Fruit fly (Drosophila melanogaster) whole organism, prepupa: Measurements from ENCODE around the gene CG43707.

ENCODE experiments used
- CG10631 ChIP-seq: fragments of 200-800 bp; sonication (Bioruptor generic); optimal IDR thresholded peaks from 2 replicates; lab custom pipeline; 2016; ENCODE audit warnings: missing biosample characterization, missing genetic modification characterization
- CG11294 ChIP-seq: fragments of 200-800 bp; sonication (Bioruptor generic); IDR thresholded peaks from 2 replicates; pipeline ENCODE4 v1.3.6; 2022; ENCODE audit warnings: missing biosample characterization, missing genetic modification characterization
- CG11902 ChIP-seq: fragments of 200-800 bp; sonication (Bioruptor generic); optimal IDR thresholded peaks from 3 replicates; lab custom pipeline; 2016; ENCODE audit warnings: missing biosample characterization, missing genetic modification characterization
- CG15336 ChIP-seq: fragments of 200-800 bp; sonication (Bioruptor generic); IDR thresholded peaks from 2 replicates; pipeline ENCODE4 v1.3.6; 2022; ENCODE audit warnings: missing biosample characterization, missing genetic modification characterization
- CG1621 ChIP-seq: fragments of 200-800 bp; sonication (Bioruptor generic); optimal IDR thresholded peaks from 3 replicates; lab custom pipeline; 2018; ENCODE audit warnings: missing biosample characterization, mild to moderate bottlenecking, missing genetic modification characterization
- CG16779 ChIP-seq: fragments of 200-800 bp; sonication (Bioruptor generic); optimal IDR thresholded peaks from 3 replicates; lab custom pipeline; 2017; ENCODE audit warnings: missing biosample characterization, mild to moderate bottlenecking, missing genetic modification characterization
- CG3032 ChIP-seq: fragments of 200-800 bp; optimal IDR thresholded peaks from 2 replicates; lab custom pipeline; 2019; ENCODE audit warnings: missing biosample characterization, mild to moderate bottlenecking, missing genetic modification characterization, moderate library complexity
- CG31627 ChIP-seq: fragments of 200-800 bp; sonication (Bioruptor generic); optimal IDR thresholded peaks from 3 replicates; lab custom pipeline; 2016; ENCODE audit warnings: missing biosample characterization, missing genetic modification characterization
- CG32006 ChIP-seq: fragments of 200-800 bp; sonication (Bioruptor generic); optimal IDR thresholded peaks from 3 replicates; lab custom pipeline; 2017; ENCODE audit warnings: missing biosample characterization, mild to moderate bottlenecking, missing genetic modification characterization
- CG3919 ChIP-seq: fragments of 200-800 bp; sonication (Bioruptor generic); optimal IDR thresholded peaks from 3 replicates; lab custom pipeline; 2016; ENCODE audit warnings: missing biosample characterization, missing genetic modification characterization
- CG6163 ChIP-seq: fragments of 200-800 bp; sonication (Bioruptor generic); IDR thresholded peaks from 3 replicates; pipeline ENCODE4 v1.3.6; 2022; ENCODE audit warnings: missing biosample characterization, missing genetic modification characterization
- CG6276 ChIP-seq: fragments of 200-800 bp; sonication (Bioruptor generic); optimal IDR thresholded peaks from 2 replicates; lab custom pipeline; 2017; ENCODE audit warnings: missing biosample characterization, mild to moderate bottlenecking, missing genetic modification characterization
- CG6792 ChIP-seq: fragments of 200-800 bp; sonication (Bioruptor generic); optimal IDR thresholded peaks from 3 replicates; lab custom pipeline; 2016; ENCODE audit warnings: missing biosample characterization, missing genetic modification characterization
- CG6808 ChIP-seq: fragments of 200-800 bp; sonication (Bioruptor generic); optimal IDR thresholded peaks from 3 replicates; lab custom pipeline; 2017; ENCODE audit warnings: missing biosample characterization, missing genetic modification characterization, mild to moderate bottlenecking, moderate library complexity, missing genetic modification reagents
- CG8119 ChIP-seq: fragments of 200-800 bp; sonication (Bioruptor generic); IDR thresholded peaks from 3 replicates; pipeline ENCODE4 v1.3.6; 2022; ENCODE audit warnings: missing biosample characterization, missing genetic modification characterization
- CG8319 ChIP-seq: fragments of 200-800 bp; sonication (Bioruptor generic); optimal IDR thresholded peaks from 3 replicates; lab custom pipeline; 2016; ENCODE audit warnings: missing biosample characterization, missing genetic modification characterization
- CG9139 ChIP-seq: fragments of 200-800 bp; sonication (Bioruptor generic); optimal IDR thresholded peaks from 3 replicates; lab custom pipeline; 2017; ENCODE audit warnings: missing biosample characterization, mild to moderate bottlenecking, missing genetic modification characterization
- Eip78C ChIP-seq: fragments of 200-800 bp; sonication (Bioruptor generic); peaks from one replicate; lab custom pipeline; 2016; ENCODE audit warnings: missing biosample characterization, missing genetic modification characterization
- Eip93F ChIP-seq: fragments of 200-800 bp; sonication (Bioruptor generic); optimal IDR thresholded peaks from 2 replicates; lab custom pipeline; 2016; ENCODE audit warnings: missing biosample characterization, mild to moderate bottlenecking, missing genetic modification characterization
- Ets21C ChIP-seq: fragments of 200-800 bp; sonication (Bioruptor generic); optimal IDR thresholded peaks from 3 replicates; lab custom pipeline; 2016; ENCODE audit warnings: missing biosample characterization, missing genetic modification characterization
- Hr4 ChIP-seq: fragments of 200-800 bp; sonication (Bioruptor generic); optimal IDR thresholded peaks from 3 replicates; lab custom pipeline; 2016; ENCODE audit warnings: missing biosample characterization, missing genetic modification characterization
- Lpt ChIP-seq: fragments of 200-800 bp; sonication (Bioruptor generic); optimal IDR thresholded peaks from 3 replicates; lab custom pipeline; 2016; ENCODE audit warnings: missing biosample characterization, missing genetic modification characterization
- Met ChIP-seq: fragments of 200-800 bp; sonication (Bioruptor generic); optimal IDR thresholded peaks from 3 replicates; lab custom pipeline; 2016; ENCODE audit warnings: missing biosample characterization, missing genetic modification characterization
- OdsH ChIP-seq: fragments of 200-800 bp; sonication (Bioruptor generic); optimal IDR thresholded peaks from 3 replicates; lab custom pipeline; 2016; ENCODE audit warnings: missing biosample characterization, missing genetic modification characterization
- Smox ChIP-seq: fragments of 200-800 bp; sonication (Bioruptor generic); optimal IDR thresholded peaks from 3 replicates; lab custom pipeline; 2016; ENCODE audit warnings: missing biosample characterization, missing genetic modification characterization
- Sox102F ChIP-seq: fragments of 200-800 bp; sonication (Bioruptor generic); optimal IDR thresholded peaks from 2 replicates; lab custom pipeline; 2016; ENCODE audit warnings: missing biosample characterization, mild to moderate bottlenecking, missing genetic modification characterization
- Sox14 ChIP-seq: fragments of 200-800 bp; sonication (Bioruptor generic); optimal IDR thresholded peaks from 3 replicates; lab custom pipeline; 2016; ENCODE audit warnings: missing biosample characterization, missing genetic modification characterization
- achi ChIP-seq: fragments of 200-800 bp; sonication (Bioruptor generic); optimal IDR thresholded peaks from 3 replicates; lab custom pipeline; 2016; ENCODE audit warnings: missing biosample characterization, missing genetic modification characterization
- acj6 ChIP-seq: fragments of 200-800 bp; sonication (Bioruptor generic); optimal IDR thresholded peaks from 3 replicates; lab custom pipeline; 2016; ENCODE audit warnings: missing biosample characterization, missing genetic modification characterization
- dac ChIP-seq: fragments of 200-800 bp; sonication (Bioruptor generic); optimal IDR thresholded peaks from 2 replicates; lab custom pipeline; 2017; ENCODE audit warnings: missing biosample characterization, mild to moderate bottlenecking, missing genetic modification characterization
- eg ChIP-seq: fragments of 200-800 bp; sonication (Bioruptor generic); IDR thresholded peaks from 3 replicates; pipeline ENCODE4 v1.3.6; 2022; ENCODE audit warnings: missing biosample characterization, missing genetic modification characterization
- esn ChIP-seq: fragments of 200-800 bp; sonication (Bioruptor generic); optimal IDR thresholded peaks from 2 replicates; lab custom pipeline; 2016; ENCODE audit warnings: missing biosample characterization, mild to moderate bottlenecking, missing genetic modification characterization, moderate library complexity
- fd59A ChIP-seq: fragments of 200-800 bp; sonication (Bioruptor generic); optimal IDR thresholded peaks from 2 replicates; lab custom pipeline; 2017; ENCODE audit warnings: missing biosample characterization, mild to moderate bottlenecking, missing genetic modification characterization, missing genetic modification reagents
- fd85E ChIP-seq: fragments of 200-800 bp; sonication (Bioruptor generic); optimal IDR thresholded peaks from 3 replicates; lab custom pipeline; 2016; ENCODE audit warnings: missing biosample characterization, missing genetic modification characterization
- lz ChIP-seq: fragments of 200-800 bp; sonication (Bioruptor generic); optimal IDR thresholded peaks from 3 replicates; lab custom pipeline; 2016; ENCODE audit warnings: missing biosample characterization, missing genetic modification characterization
- net ChIP-seq: fragments of 200-800 bp; sonication (Bioruptor generic); optimal IDR thresholded peaks from 3 replicates; lab custom pipeline; 2016; ENCODE audit warnings: missing biosample characterization, missing genetic modification characterization
- pdm3 ChIP-seq: fragments of 200-800 bp; sonication (Bioruptor generic); optimal IDR thresholded peaks from 3 replicates; lab custom pipeline; 2016; ENCODE audit warnings: missing biosample characterization, missing genetic modification characterization
- spab ChIP-seq: fragments of 200-800 bp; sonication (Bioruptor generic); optimal IDR thresholded peaks from 2 replicates; lab custom pipeline; 2017; ENCODE audit warnings: missing biosample characterization, mild to moderate bottlenecking, missing genetic modification characterization, missing genetic modification reagents
- ss ChIP-seq, 2 experiments: fragments of 200-800 bp; sonication (Bioruptor generic); optimal IDR thresholded peaks; 2 replicates in 1 of 2; 3 replicates in 1 of 2; lab custom pipeline; 2017 to 2018; ENCODE audit warnings: mild to moderate bottlenecking in 2 of 2, missing biosample characterization in 2 of 2, missing genetic modification characterization in 2 of 2, moderate library complexity in 1 of 2
- topi ChIP-seq: fragments of 200-800 bp; sonication (Bioruptor generic); optimal IDR thresholded peaks from 3 replicates; lab custom pipeline; 2016; ENCODE audit warnings: missing biosample characterization, missing genetic modification characterization

CG43707 gene

dm6 chr2L:3729635-3730034, 27.4 kb upstream of the CG43707 start:
- no peak for TF ChIP-seq CG1621 (tag; lab: Kevin White, UChicago)

DNA sequence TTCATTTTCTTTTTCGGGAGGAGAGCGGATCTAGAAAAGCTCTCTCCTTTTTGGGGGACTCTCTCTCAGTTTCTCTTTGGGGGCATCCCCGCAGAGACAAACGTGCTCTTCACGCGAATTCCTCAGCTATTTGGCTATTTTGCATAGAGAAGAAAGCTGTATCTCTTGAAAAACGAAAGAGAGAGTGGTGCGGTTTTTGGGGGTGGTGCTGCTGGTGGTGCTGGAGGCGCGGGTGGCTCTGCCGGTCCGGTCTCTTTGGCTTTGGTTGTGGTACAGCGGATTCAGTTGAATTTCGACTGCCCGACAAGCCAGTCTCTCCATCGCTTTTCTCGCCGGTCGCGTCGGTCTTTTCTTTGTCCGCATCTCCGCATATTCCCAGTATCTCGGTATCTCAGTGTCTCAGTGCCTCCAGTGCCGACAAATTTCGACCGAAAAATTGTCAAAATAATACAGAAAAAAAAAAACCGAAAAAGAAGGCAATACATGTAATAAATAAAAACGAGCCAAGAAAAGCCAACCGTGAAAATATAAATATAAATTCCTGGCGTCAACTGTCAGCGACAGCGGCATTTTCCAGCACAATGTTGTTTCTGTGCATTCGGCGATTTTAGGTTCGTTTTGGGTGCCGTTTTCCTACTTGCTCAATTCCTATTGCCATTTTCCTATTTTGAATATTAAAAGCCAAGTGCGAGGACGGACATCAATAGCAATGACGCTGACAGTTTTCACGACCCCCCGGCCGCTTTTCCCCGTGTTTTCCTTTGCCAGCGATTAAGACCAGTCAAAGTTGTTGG, 26.7 kb upstream of the CG43707 start, which contains the start of gene CG10019:
Gene CG10019 (plus strand): TSS at position 285 of the 794 bp plus-strand sequence.
- no peak for TF ChIP-seq pdm3 (GFP tag; lab: Kevin White, UChicago)
- no peak for TF ChIP-seq Hr4 (GFP tag; lab: Kevin White, UChicago)
- TF ChIP-seq Sox14 (GFP tag; lab: Kevin White, UChicago): no peak
- TF ChIP-seq CG3919: no peak
- no peak for TF ChIP-seq topi (GFP tag; lab: Kevin White, UChicago)
- no peak for TF ChIP-seq ss (GFP tag; optimal IDR thresholded peaks at IDR 0.05; lab: Kevin White, UChicago)
- no peak for TF ChIP-seq Ets21C (GFP tag; lab: Kevin White, UChicago)
- no peak for TF ChIP-seq CG6163 (GFP tag; lab: Robert Waterston, UW)
- TF ChIP-seq Smox (GFP tag; lab: Kevin White, UChicago): no peak
- TF ChIP-seq CG8119 (GFP tag; lab: Robert Waterston, UW): 0 out of 3 replicates have a peak, but pooled peaks have one; percentile 27
- TF ChIP-seq lz (GFP tag; lab: Kevin White, UChicago): no peak
- no peak for TF ChIP-seq Met (GFP tag; lab: Kevin White, UChicago)
- peak; percentile 44 for TF ChIP-seq CG6276
- no peak for TF ChIP-seq fd85E (GFP tag; lab: Kevin White, UChicago)
- TF ChIP-seq acj6 (GFP tag; lab: Kevin White, UChicago): no peak
- TF ChIP-seq OdsH (GFP tag; lab: Kevin White, UChicago): no peak
- TF ChIP-seq achi (GFP tag; lab: Kevin White, UChicago): no peak
- no peak for TF ChIP-seq CG6808 (GFP tag; lab: Kevin White, UChicago)
- no peak for TF ChIP-seq Eip78C (GFP tag; lab: Kevin White, UChicago)
- no peak for TF ChIP-seq CG32006 (GFP tag; lab: Kevin White, UChicago)
- no peak for TF ChIP-seq spab (GFP tag; lab: Kevin White, UChicago)
- TF ChIP-seq CG16779 (tag; lab: Kevin White, UChicago): peak; percentile 25
- TF ChIP-seq CG10631 (GFP tag; lab: Kevin White, UChicago): no peak
- no peak for TF ChIP-seq net (GFP tag; lab: Kevin White, UChicago)
- TF ChIP-seq CG8319: no peak
- TF ChIP-seq CG6792 (GFP tag; lab: Kevin White, UChicago): no peak
- TF ChIP-seq CG31627 (GFP tag; lab: Kevin White, UChicago): no peak
- no peak for TF ChIP-seq CG11902
- no peak for TF ChIP-seq CG3032 (tag; lab: Kevin White, UChicago)
- TF ChIP-seq CG15336 (GFP tag; lab: Robert Waterston, UW): peak; percentile 31; the same call in 1 of the 2 replicates
- no peak for TF ChIP-seq Lpt
- no peak for TF ChIP-seq Eip93F (GFP tag; lab: Kevin White, UChicago)
- TF ChIP-seq fd59A: no peak
- peak; percentile 56; the same call in 1 of the 3 replicates for TF ChIP-seq eg (GFP tag; lab: Robert Waterston, UW)
- no peak for TF ChIP-seq CG1621 (tag; lab: Kevin White, UChicago)
- TF ChIP-seq CG9139 (GFP tag; lab: Kevin White, UChicago): no peak
- TF ChIP-seq dac: no peak
- no peak for TF ChIP-seq CG11294 (GFP tag; lab: Robert Waterston, UW)
- no peak for TF ChIP-seq Sox102F
- TF ChIP-seq esn: no peak
